Fruit fly (Drosophila melanogaster): ENCODE data around the gene nonA-l.

- TF ChIP-seq CG10565 (GFP tag; optimal IDR thresholded peaks at IDR 0.05) (no peak), sim (GFP tag; IDR thresholded peaks at IDR 0.05) (no peak), row (GFP tag; IDR thresholded peaks at IDR 0.05) (no peak), CTCF (GFP tag; optimal IDR thresholded peaks at IDR 0.05) (no peak), NfI (GFP tag; optimal IDR thresholded peaks at IDR 0.05) (no peak), Ada2b (GFP tag; IDR thresholded peaks at IDR 0.05) (no peak), ab (GFP tag; optimal IDR thresholded peaks at IDR 0.05) (no peak), lola (GFP tag; optimal IDR thresholded peaks at IDR 0.05) (no peak), CG18599 (GFP tag; optimal IDR thresholded peaks at IDR 0.05) (no peak), ase (GFP tag; IDR thresholded peaks at IDR 0.05) (no peak), pan (optimal IDR thresholded peaks at IDR 0.05) (no peak), pan (GFP tag; optimal IDR thresholded peaks at IDR 0.05 in 1 of 2, IDR thresholded peaks at IDR 0.05 in 1 of 2) (no peak)
These were observed 9.3 kb downstream of the nonA-l start for dm6 chr3R:16649282-16649681.

Data from whole organism, embryonic.